Fruit fly (Drosophila melanogaster) whole organism, adult: ENCODE results near the gene CG17440.

ENCODE experiments used
- CG11617 ChIP-seq: fragments of 200-800 bp; sonication (Bioruptor generic); optimal IDR thresholded peaks from 2 replicates; lab custom pipeline; 2017; ENCODE audit warnings: mild to moderate bottlenecking, missing biosample characterization, missing genetic modification reagents, missing genetic modification characterization
- CG12768 ChIP-seq: fragments of 200-800 bp; sonication (Bioruptor generic); optimal IDR thresholded peaks from 2 replicates; lab custom pipeline; 2017; ENCODE audit warnings: missing biosample characterization, missing genetic modification characterization, mild to moderate bottlenecking, moderate library complexity, missing genetic modification reagents
- CG14711 ChIP-seq: fragments of 200-800 bp; sonication (Bioruptor generic); optimal IDR thresholded peaks from 2 replicates; lab custom pipeline; 2018; ENCODE audit warnings: missing biosample characterization, mild to moderate bottlenecking, missing genetic modification characterization, moderate library complexity
- CG1620 ChIP-seq: fragments of 200-800 bp; sonication (Bioruptor generic); optimal IDR thresholded peaks from 2 replicates; lab custom pipeline; 2016; ENCODE audit warnings: missing biosample characterization, missing genetic modification characterization
- CG33017 ChIP-seq: fragments of 200-800 bp; sonication (Bioruptor generic); optimal IDR thresholded peaks from 2 replicates; lab custom pipeline; 2018; ENCODE audit warnings: missing biosample characterization, mild to moderate bottlenecking, missing genetic modification characterization, moderate library complexity
- CG5204 ChIP-seq: fragments of 200-800 bp; sonication (Bioruptor generic); optimal IDR thresholded peaks from 2 replicates; lab custom pipeline; 2016; ENCODE audit warnings: missing biosample characterization, missing genetic modification characterization
- CG7045 ChIP-seq: fragments of 200-800 bp; sonication (Bioruptor generic); optimal IDR thresholded peaks from 2 replicates; lab custom pipeline; 2017; ENCODE audit warnings: missing biosample characterization, mild to moderate bottlenecking, missing genetic modification characterization
- CG7101 ChIP-seq: fragments of 200-800 bp; sonication (Bioruptor generic); optimal IDR thresholded peaks from 2 replicates; lab custom pipeline; 2018; ENCODE audit warnings: missing biosample characterization, mild to moderate bottlenecking, missing genetic modification characterization, moderate library complexity
- Clk ChIP-seq: fragments of 200-800 bp; sonication (Bioruptor generic); optimal IDR thresholded peaks from 2 replicates; lab custom pipeline; 2017; ENCODE audit warnings: missing biosample characterization, missing genetic modification characterization
- Crg-1 ChIP-seq: fragments of 200-800 bp; sonication (Bioruptor generic); optimal IDR thresholded peaks from 2 replicates; lab custom pipeline; 2016; ENCODE audit warnings: missing biosample characterization, missing genetic modification characterization
- Hr96 ChIP-seq: fragments of 200-800 bp; sonication (Bioruptor generic); optimal IDR thresholded peaks from 2 replicates; lab custom pipeline; 2016; ENCODE audit warnings: missing biosample characterization, missing genetic modification characterization
- Mnt ChIP-seq: fragments of 200-800 bp; sonication (Bioruptor generic); optimal IDR thresholded peaks from 2 replicates; lab custom pipeline; 2016; ENCODE audit warnings: missing biosample characterization, mild to moderate bottlenecking, missing genetic modification characterization
- bab1 ChIP-seq: fragments of 200-800 bp; sonication (Bioruptor generic); optimal IDR thresholded peaks from 3 replicates; lab custom pipeline; 2019; ENCODE audit warnings: missing biosample characterization, mild to moderate bottlenecking, missing genetic modification characterization, moderate library complexity
- cic ChIP-seq: fragments of 200-800 bp; sonication (Bioruptor generic); optimal IDR thresholded peaks from 2 replicates; lab custom pipeline; 2017; ENCODE audit warnings: missing biosample characterization, mild to moderate bottlenecking, missing genetic modification characterization, moderate library complexity
- cnc ChIP-seq, 2 experiments: fragments of >200 bp; optimal IDR thresholded peaks; 2 replicates each; lab custom pipeline; 2017
- kay ChIP-seq: fragments of 200-800 bp; sonication (Bioruptor generic); peaks from one replicate; lab custom pipeline; 2016; ENCODE audit warnings: missing biosample characterization, missing genetic modification characterization, borderline replicate concordance
- ovo ChIP-seq: fragments of 200-800 bp; sonication (Bioruptor generic); optimal IDR thresholded peaks from 2 replicates; lab custom pipeline; 2016; ENCODE audit warnings: missing biosample characterization, missing genetic modification characterization
- pad ChIP-seq: fragments of 200-800 bp; sonication (Bioruptor generic); optimal IDR thresholded peaks from 3 replicates; lab custom pipeline; 2017; ENCODE audit warnings: missing biosample characterization, missing genetic modification characterization, mild to moderate bottlenecking, moderate library complexity, missing genetic modification reagents
- tj ChIP-seq: fragments of 200-800 bp; sonication (Bioruptor generic); optimal IDR thresholded peaks from 3 replicates; lab custom pipeline; 2017; ENCODE audit warnings: missing biosample characterization, mild to moderate bottlenecking, missing genetic modification characterization, moderate library complexity
- toe ChIP-seq: fragments of 200-800 bp; sonication (Bioruptor generic); optimal IDR thresholded peaks from 2 replicates; lab custom pipeline; 2016; ENCODE audit warnings: missing biosample characterization, missing genetic modification characterization

CG17440 gene

dm6 chrX:9269825-9270224 lies at the start of gene CG17440:
Gene CG17440, minus strand, starts transcription at chrX:9269925.
- TF ChIP-seq cnc (optimal IDR thresholded peaks at IDR 0.05; lab: Kevin White, UChicago) = no peak
- TF ChIP-seq toe = no peak
- TF ChIP-seq Clk (GFP tag; lab: Kevin White, UChicago) = no peak
- no peak for TF ChIP-seq CG12768 (GFP tag; lab: Kevin White, UChicago)
- no peak for TF ChIP-seq CG7045 (GFP tag; lab: Kevin White, UChicago)
- no peak for TF ChIP-seq CG11617 (GFP tag; lab: Kevin White, UChicago)

- TF ChIP-seq toe = no peak
- peak; percentile 21 for TF ChIP-seq tj
- no peak for TF ChIP-seq Clk (GFP tag; lab: Kevin White, UChicago)
- TF ChIP-seq ovo (GFP tag; lab: Kevin White, UChicago) = no peak
- TF ChIP-seq Hr96 = no peak
- TF ChIP-seq cic (GFP tag; lab: Kevin White, UChicago) = no peak
- peak; percentile 89 for TF ChIP-seq Mnt (GFP tag; lab: Kevin White, UChicago)
- TF ChIP-seq Crg-1 (GFP tag; lab: Kevin White, UChicago) = no peak
- peak; percentile 52 for TF ChIP-seq bab1
- no peak for TF ChIP-seq CG33017 (tag; lab: Kevin White, UChicago)
- peak; percentile 17 for TF ChIP-seq CG1620 (GFP tag; lab: Kevin White, UChicago)
- TF ChIP-seq CG5204 (GFP tag; lab: Kevin White, UChicago) = no peak
- TF ChIP-seq cnc (optimal IDR thresholded peaks at IDR 0.05; lab: Kevin White, UChicago) = no peak
- TF ChIP-seq CG11617 (GFP tag; lab: Kevin White, UChicago) = no peak
- no peak for TF ChIP-seq CG7045 (GFP tag; lab: Kevin White, UChicago)
- TF ChIP-seq CG7101 (tag; lab: Kevin White, UChicago) = no peak
- TF ChIP-seq CG14711 = no peak
- TF ChIP-seq CG12768 (GFP tag; lab: Kevin White, UChicago) = no peak
- no peak for TF ChIP-seq kay (GFP tag; lab: Kevin White, UChicago)
- no peak for TF ChIP-seq pad (GFP tag; lab: Kevin White, UChicago)
These were observed 49.4 kb upstream of the CG17440 start, which contains the start of the genes c12.1 and c12.2 for dm6 chrX:9319140-9319539. Gene c12.1, minus strand, starts transcription at chrX:9319223. Gene c12.2, plus strand, starts transcription at chrX:9319359.

- TF ChIP-seq pad (GFP tag; lab: Kevin White, UChicago) (no peak), Crg-1 (GFP tag; lab: Kevin White, UChicago) (no peak), CG12768 (GFP tag; lab: Kevin White, UChicago) (no peak), CG14711 (no peak), cic (GFP tag; lab: Kevin White, UChicago) (no peak), Mnt (GFP tag; lab: Kevin White, UChicago) (no peak), Clk (GFP tag; lab: Kevin White, UChicago) (no peak), tj (no peak), bab1 (no peak)
These were observed 47.4 kb upstream of the CG17440 start for dm6 chrX:9317100-9317499.

dm6 chrX:9309959-9310658 lies 40.4 kb upstream of the CG17440 start:
- no peak for TF ChIP-seq Clk (GFP tag; lab: Kevin White, UChicago)
- no peak for TF ChIP-seq CG7045 (GFP tag; lab: Kevin White, UChicago)
- TF ChIP-seq cic (GFP tag; lab: Kevin White, UChicago) = no peak
- TF ChIP-seq Hr96 = no peak
- no peak for TF ChIP-seq kay (GFP tag; lab: Kevin White, UChicago)
- no peak for TF ChIP-seq CG12768 (GFP tag; lab: Kevin White, UChicago)
- TF ChIP-seq CG11617 (GFP tag; lab: Kevin White, UChicago) = no peak
- TF ChIP-seq CG1620 (GFP tag; lab: Kevin White, UChicago) = no peak
- TF ChIP-seq CG5204 (GFP tag; lab: Kevin White, UChicago) = no peak
- no peak for TF ChIP-seq cnc (optimal IDR thresholded peaks at IDR 0.05; lab: Kevin White, UChicago)
- TF ChIP-seq CG7101 (tag; lab: Kevin White, UChicago) = no peak
- TF ChIP-seq pad (GFP tag; lab: Kevin White, UChicago) = no peak
- no peak for TF ChIP-seq toe
- TF ChIP-seq tj = no peak
- TF ChIP-seq Mnt (GFP tag; lab: Kevin White, UChicago) = no peak
- no peak for TF ChIP-seq bab1

dm6 chrX:9305735-9306134 lies 36.0 kb upstream of the CG17440 start:
- TF ChIP-seq Hr96 (no peak), tj (no peak), ovo (GFP tag; lab: Kevin White, UChicago) (no peak), CG14711 (no peak), pad (GFP tag; lab: Kevin White, UChicago) (no peak), Crg-1 (GFP tag; lab: Kevin White, UChicago) (no peak), bab1 (no peak), CG7101 (tag; lab: Kevin White, UChicago) (no peak), toe (no peak), CG1620 (GFP tag; lab: Kevin White, UChicago) (no peak), CG5204 (GFP tag; lab: Kevin White, UChicago) (no peak), cnc (optimal IDR thresholded peaks at IDR 0.05; lab: Kevin White, UChicago) (no peak), kay (GFP tag; lab: Kevin White, UChicago) (no peak)

dm6 chrX:9297661-9298433 lies 28.1 kb upstream of the CG17440 start:
- TF ChIP-seq pad (GFP tag; lab: Kevin White, UChicago) = no peak
- TF ChIP-seq Clk (GFP tag; lab: Kevin White, UChicago) = no peak
- no peak for TF ChIP-seq bab1
- no peak for TF ChIP-seq kay (GFP tag; lab: Kevin White, UChicago)
- no peak for TF ChIP-seq CG5204 (GFP tag; lab: Kevin White, UChicago)
- TF ChIP-seq Crg-1 (GFP tag; lab: Kevin White, UChicago) = no peak
- no peak for TF ChIP-seq CG11617 (GFP tag; lab: Kevin White, UChicago)
- TF ChIP-seq cic (GFP tag; lab: Kevin White, UChicago) = no peak
- no peak for TF ChIP-seq ovo (GFP tag; lab: Kevin White, UChicago)
- no peak for TF ChIP-seq CG7101 (tag; lab: Kevin White, UChicago)
- TF ChIP-seq CG33017 (tag; lab: Kevin White, UChicago) = no peak
- TF ChIP-seq toe = no peak
- no peak for TF ChIP-seq CG12768 (GFP tag; lab: Kevin White, UChicago)
- no peak for TF ChIP-seq tj
